Fruit fly (Drosophila melanogaster): Measurements from ENCODE around the gene CG10834.

- TF ChIP-seq Abd-B (GFP tag; optimal IDR thresholded peaks at IDR 0.05) (no peak), h (GFP tag; optimal IDR thresholded peaks at IDR 0.05) (no peak), pan (optimal IDR thresholded peaks at IDR 0.05) (no peak), woc (GFP tag; optimal IDR thresholded peaks at IDR 0.05) (no peak), tai (GFP tag; optimal IDR thresholded peaks at IDR 0.05) (no peak), Dfd (GFP tag; optimal IDR thresholded peaks at IDR 0.05) (no peak)
These were observed 1.7 kb downstream of the CG10834 start, which contains the start of gene CG15219 for dm6 chr2L:22105412-22105811.
